Worm (Caenorhabditis elegans) whole organism, mixed stage, embryonic: ENCODE data around the gene fbxb-111.

Source experiments
- ces-1 ChIP-seq: fragments of 150-350 bp; optimal IDR thresholded peaks from 2 replicates; lab custom pipeline; 2014; ENCODE audit warnings: missing biosample characterization, missing genetic modification reagents, missing genetic modification characterization
- cnd-1 ChIP-seq: fragments of 200-800 bp; sonication (Bioruptor generic); optimal IDR thresholded peaks from 2 replicates; lab custom pipeline; 2018; ENCODE audit warnings: mild to moderate bottlenecking, missing genetic modification characterization, missing compliant biosample characterization
- elt-3 ChIP-seq: fragments of 150-350 bp; optimal IDR thresholded peaks from 2 replicates; lab custom pipeline; 2014; ENCODE audit warnings: missing biosample characterization, missing genetic modification characterization
- lin-13 ChIP-seq: fragments of 150-350 bp; optimal IDR thresholded peaks from 2 replicates; lab custom pipeline; 2014; ENCODE audit warnings: missing biosample characterization, missing genetic modification characterization
- nhr-12 ChIP-seq: fragments of 150-350 bp; optimal IDR thresholded peaks from 2 replicates; lab custom pipeline; 2014; ENCODE audit warnings: missing biosample characterization, missing genetic modification characterization
- nhr-237 ChIP-seq: fragments of 150-350 bp; optimal IDR thresholded peaks from 2 replicates; lab custom pipeline; 2014; ENCODE audit warnings: missing biosample characterization, missing genetic modification characterization
- pha-4 ChIP-seq: fragments of 150-350 bp; optimal IDR thresholded peaks from 2 replicates; lab custom pipeline; 2018; ENCODE audit warnings: missing biosample characterization, missing genetic modification reagents, missing genetic modification characterization
- sem-2 ChIP-seq: fragments of 200-800 bp; sonication (Bioruptor generic); optimal IDR thresholded peaks from 2 replicates; lab custom pipeline; 2018; ENCODE audit warnings: mild to moderate bottlenecking, missing genetic modification characterization, missing compliant biosample characterization
- snpc-4 ChIP-seq: fragments of 150-350 bp; optimal IDR thresholded peaks from 2 replicates; lab custom pipeline; 2014; ENCODE audit warnings: missing biosample characterization, missing genetic modification characterization
- sptf-1 ChIP-seq: sonication (generic microtip); optimal IDR thresholded peaks from 2 replicates; lab custom pipeline; 2017; ENCODE audit warnings: mild to moderate bottlenecking, missing genetic modification characterization, moderate library complexity, missing compliant biosample characterization
- unc-62 ChIP-seq: fragments of 150-350 bp; optimal IDR thresholded peaks from 2 replicates; lab custom pipeline; 2014; ENCODE audit warnings: missing biosample characterization, missing genetic modification reagents, missing genetic modification characterization

DNA sequence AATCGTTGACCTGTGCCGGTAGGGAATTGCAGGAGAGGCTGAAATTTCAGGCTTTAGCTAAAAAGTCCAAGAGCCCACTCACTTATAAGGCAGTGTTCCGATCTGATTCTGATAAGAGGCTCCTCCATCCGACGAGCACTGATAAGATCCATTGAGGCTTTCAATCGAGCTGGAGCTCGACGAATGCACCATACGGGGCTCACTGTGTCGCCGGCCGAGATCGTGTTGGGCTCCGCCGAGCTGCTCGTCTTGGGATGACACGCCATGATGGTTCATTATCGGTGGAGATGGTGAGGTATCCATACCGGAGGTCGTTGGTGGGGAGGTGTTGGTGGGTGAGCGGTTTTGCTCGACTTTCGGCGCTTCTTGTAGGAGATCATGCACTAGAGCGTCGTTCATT lies 21.6 kb upstream of the fbxb-111 start:
- TF ChIP-seq cnd-1 (tag; lab: Kevin White, UChicago) (no peak), ces-1 (GFP tag; lab: Kevin White, UChicago) (no peak), elt-3 (tag; lab: Kevin White, UChicago) (no peak), snpc-4 (tag; lab: Kevin White, UChicago) (no peak), sptf-1 (tag; lab: Kevin White, UChicago) (no peak), sem-2 (GFP tag; lab: Kevin White, UChicago) (no peak), unc-62 (GFP tag; lab: Kevin White, UChicago) (no peak), nhr-12 (tag; lab: Kevin White, UChicago) (no peak), lin-13 (tag; lab: Kevin White, UChicago) (no peak), pha-4 (tag; lab: Kevin White, UChicago) (no peak), nhr-237 (tag; lab: Kevin White, UChicago) (no peak)
